Worm (Caenorhabditis elegans): Measurements from ENCODE around the gene mig-39.
A peak's percentile ranks its signal among the peaks of the same experiment; 100 is the strongest.

mig-39 gene

DNA sequence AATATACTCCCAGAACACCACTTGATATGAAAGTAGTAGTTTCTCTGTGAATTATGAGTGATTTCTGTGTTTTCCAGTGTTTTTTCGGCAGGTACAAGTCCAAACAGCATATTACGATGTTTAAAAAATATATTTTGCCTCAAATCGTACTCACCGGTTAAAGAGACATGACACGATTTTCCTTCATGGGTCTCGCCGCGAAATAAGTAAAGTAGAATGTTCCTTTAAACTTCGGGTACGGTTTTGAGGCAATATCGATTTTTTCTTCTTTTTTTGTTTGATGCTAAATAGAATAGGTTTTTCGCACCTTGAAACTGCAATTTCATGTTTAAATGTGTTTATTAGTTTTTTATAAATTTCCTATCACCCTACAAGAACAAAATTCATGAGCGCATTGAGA is 25.1 kb downstream of the mig-39 start (continued):
- no peak for TF ChIP-seq hmg-1.2 (GFP tag; IDR thresholded peaks at IDR 0.05)
- no peak for TF ChIP-seq snpc-1.1 (tag; optimal IDR thresholded peaks at IDR 0.05; ENCODE audit: insufficient read depth)
- TF ChIP-seq hrde-1 (tag; optimal IDR thresholded peaks at IDR 0.05; ENCODE audit: borderline replicate concordance) = no peak
- TF ChIP-seq mes-4 (tag; optimal IDR thresholded peaks at IDR 0.05) = no peak
- no peak for TF ChIP-seq B0019.2 (GFP tag; conservative IDR thresholded peaks at IDR 0.05)
- TF ChIP-seq ztf-22 (GFP tag; optimal IDR thresholded peaks at IDR 0.05) = no peak
- TF ChIP-seq F52B5.7 (tag; optimal IDR thresholded peaks at IDR 0.05) = no peak
- TF ChIP-seq aptf-3 (GFP tag; IDR thresholded peaks at IDR 0.05) = no peak
- no peak for TF ChIP-seq ceh-27 (GFP tag; optimal IDR thresholded peaks at IDR 0.05)
- TF ChIP-seq ama-1 (optimal IDR thresholded peaks at IDR 0.05) = no peak
- no peak for TF ChIP-seq ama-1 (GFP tag; optimal IDR thresholded peaks at IDR 0.05)
- no peak for TF ChIP-seq Y53F4B.3 (GFP tag; IDR thresholded peaks at IDR 0.05)
- no peak for TF ChIP-seq ztf-6 (GFP tag; IDR thresholded peaks at IDR 0.05)
- no peak for TF ChIP-seq B0035.1 (tag; optimal IDR thresholded peaks at IDR 0.05)
- no peak for TF ChIP-seq egrh-3 (GFP tag; IDR thresholded peaks at IDR 0.05)
- TF ChIP-seq attf-3 (GFP tag; conservative IDR thresholded peaks at IDR 0.05) = no peak
- TF ChIP-seq ztf-18 (tag; optimal IDR thresholded peaks at IDR 0.05) = no peak
- TF ChIP-seq D2030.7 (GFP tag; IDR thresholded peaks at IDR 0.05) = peak; percentile 47; the same call in 1 of the 2 replicates
- no peak for TF ChIP-seq K12H6.12 (tag; optimal IDR thresholded peaks at IDR 0.05)

DNA sequence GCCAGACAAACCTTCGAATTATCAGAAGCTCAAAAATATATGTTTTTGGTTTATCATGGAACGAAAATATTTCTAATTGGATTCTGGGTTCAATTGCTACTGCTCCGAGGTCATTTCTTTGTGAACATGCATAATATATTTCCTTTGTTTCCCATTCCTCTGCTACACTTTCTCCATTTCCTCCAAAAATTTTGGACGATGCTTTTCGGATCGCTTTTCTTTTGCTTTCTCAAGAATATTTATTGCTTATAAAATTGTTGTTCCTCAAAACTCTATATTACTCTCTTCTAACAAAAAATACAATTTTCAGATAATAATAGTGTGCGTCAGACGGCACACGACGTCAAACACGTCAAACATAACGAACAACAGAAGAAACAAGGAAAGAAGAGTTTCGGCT is 27.9 kb downstream of the mig-39 start, which contains the start of gene pac-1:
pac-1 (plus strand) TSS at position 301 of the 400 bp plus-strand sequence.
- no peak for TF ChIP-seq mcd-1 (GFP tag; IDR thresholded peaks at IDR 0.05)
- no peak for TF ChIP-seq dox-1 (GFP tag; IDR thresholded peaks at IDR 0.05)
- TF ChIP-seq gei-17 (GFP tag; optimal IDR thresholded peaks at IDR 0.05) = no peak
- TF ChIP-seq snpc-1.1 (tag; optimal IDR thresholded peaks at IDR 0.05; ENCODE audit: insufficient read depth) = no peak
- TF ChIP-seq ceh-91 (GFP tag; IDR thresholded peaks at IDR 0.05) = no peak
- no peak for TF ChIP-seq hlh-12 (tag; optimal IDR thresholded peaks at IDR 0.05)
- no peak for TF ChIP-seq ceh-100 (GFP tag; IDR thresholded peaks at IDR 0.05)
- TF ChIP-seq hrde-1 (tag; optimal IDR thresholded peaks at IDR 0.05; ENCODE audit: borderline replicate concordance) = no peak
- TF ChIP-seq ztf-22 (GFP tag; optimal IDR thresholded peaks at IDR 0.05) = no peak
- no peak for TF ChIP-seq T26A5.8 (tag; optimal IDR thresholded peaks at IDR 0.05)
- no peak for TF ChIP-seq F22D6.2 (tag; optimal IDR thresholded peaks at IDR 0.05)

DNA sequence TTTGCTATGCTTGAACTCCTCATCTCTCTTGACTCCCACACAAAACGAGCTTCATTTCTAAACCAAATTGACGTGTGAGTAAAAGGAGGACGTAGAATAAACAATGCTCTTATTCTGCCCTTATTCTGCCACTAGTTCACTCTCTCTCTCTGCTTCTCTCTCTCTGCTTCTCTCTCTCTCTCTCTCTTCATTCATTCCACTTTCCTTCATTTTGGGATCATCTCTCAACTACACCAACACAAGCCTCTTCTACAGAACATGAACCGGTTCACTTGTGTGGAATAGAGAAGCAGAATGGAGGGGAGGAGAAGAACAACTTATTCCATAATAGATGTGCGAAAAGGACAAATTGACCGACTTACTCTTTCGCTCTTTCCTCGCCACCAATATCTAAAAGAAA is 36.5 kb downstream of the mig-39 start:
- TF ChIP-seq nhr-80 (tag; optimal IDR thresholded peaks at IDR 0.05) (no peak), chd-7 (tag; optimal IDR thresholded peaks at IDR 0.05) (no peak), snpc-1.1 (tag; optimal IDR thresholded peaks at IDR 0.05; ENCODE audit: insufficient read depth) (no peak), rec-8 (tag; optimal IDR thresholded peaks at IDR 0.05) (no peak), unc-62 (GFP tag; optimal IDR thresholded peaks at IDR 0.05) (no peak), lin-40 (tag; optimal IDR thresholded peaks at IDR 0.05) (no peak), pha-4 (tag; optimal IDR thresholded peaks at IDR 0.05) (no peak), lag-1 (GFP tag; IDR thresholded peaks at IDR 0.05) (no peak), F55B11.4 (tag; optimal IDR thresholded peaks at IDR 0.05; ENCODE audit: borderline replicate concordance, insufficient read depth) (no peak)

DNA sequence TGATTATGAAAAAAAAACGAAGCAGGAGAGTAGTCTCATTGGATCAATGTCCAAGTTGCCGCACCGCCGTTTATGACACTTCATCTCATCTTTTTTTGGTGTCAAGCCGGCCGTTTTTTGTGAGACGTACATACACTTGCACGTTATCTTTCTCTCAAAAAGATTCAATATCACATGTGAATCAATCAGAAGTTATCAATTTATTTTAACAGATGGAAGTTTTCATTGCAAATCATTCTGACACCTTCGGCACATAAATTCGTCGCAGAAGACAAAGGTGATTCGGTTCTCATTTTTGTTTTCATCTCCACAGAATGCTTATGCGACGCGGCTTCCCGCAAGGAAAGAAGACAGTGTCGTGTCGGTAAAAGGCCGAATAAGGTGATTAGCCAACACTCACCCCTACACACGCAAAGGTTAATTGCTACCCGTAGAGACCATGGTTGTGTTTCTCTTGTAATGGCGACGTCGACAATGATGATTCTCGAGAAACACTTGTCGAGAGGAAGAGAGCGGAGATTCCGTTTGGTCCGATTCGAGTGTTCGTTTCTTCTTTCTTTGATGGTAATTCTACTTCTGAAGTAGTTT is 37.4 kb downstream of the mig-39 start:
- TF ChIP-seq atf-7 (tag; optimal IDR thresholded peaks at IDR 0.05) (no peak), lag-1 (GFP tag; IDR thresholded peaks at IDR 0.05) (no peak), ceh-79 (tag; optimal IDR thresholded peaks at IDR 0.05) (no peak), hmg-20 (GFP tag; IDR thresholded peaks at IDR 0.05) (no peak), ZK185.1 (tag; optimal IDR thresholded peaks at IDR 0.05; ENCODE audit: poor library complexity, severe bottlenecking) (no peak), nfyb-1 (GFP tag; IDR thresholded peaks at IDR 0.05) (no peak), T26A5.8 (tag; optimal IDR thresholded peaks at IDR 0.05) (no peak), D2030.7 (GFP tag; IDR thresholded peaks at IDR 0.05) (no peak), Y53G8AR.9 (GFP tag; conservative IDR thresholded peaks at IDR 0.05) (no peak), somi-1 (GFP tag; optimal IDR thresholded peaks at IDR 0.05) (no peak), let-607 (tag; optimal IDR thresholded peaks at IDR 0.05) (no peak), nhr-80 (tag; optimal IDR thresholded peaks at IDR 0.05) (no peak), lir-1 (GFP tag; conservative IDR thresholded peaks at IDR 0.05) (no peak)
